Fruit fly (Drosophila melanogaster): ENCODE results near the gene Dpck.

The Dpck gene

dm6 chr3R:7112977-7113376, 31.0 kb downstream of the Dpck start:
- TF ChIP-seq CG18476 (GFP tag; optimal IDR thresholded peaks at IDR 0.05) (no peak), Deaf1 (tag; optimal IDR thresholded peaks at IDR 0.05) (peak; percentile 47), cg (GFP tag; optimal IDR thresholded peaks at IDR 0.05) (peak; percentile 35), vfl (GFP tag; optimal IDR thresholded peaks at IDR 0.05) (no peak), z (GFP tag; IDR thresholded peaks at IDR 0.05) (peak; percentile 72; the same call in 2 of the 3 replicates), CG12769 (tag; optimal IDR thresholded peaks at IDR 0.05) (peak; percentile 82), cwo (GFP tag; optimal IDR thresholded peaks at IDR 0.05) (peak; percentile 5), Pdp1 (GFP tag; optimal IDR thresholded peaks at IDR 0.05) (peak in 1 of 2 experiments; percentile 75)

dm6 chr3R:7116511-7116910, 34.5 kb downstream of the Dpck start:
- no peak for TF ChIP-seq Pdp1 (GFP tag; optimal IDR thresholded peaks at IDR 0.05)
- TF ChIP-seq amos (GFP tag; IDR thresholded peaks at IDR 0.05; ENCODE audit: partially characterized antibody), result peak; percentile 15; the same call in 1 of the 2 replicates
- TF ChIP-seq z (GFP tag; IDR thresholded peaks at IDR 0.05), result peak; percentile 80
- TF ChIP-seq Ets65A (GFP tag), result peak; percentile 61
- TF ChIP-seq CG1603 (tag; optimal IDR thresholded peaks at IDR 0.05), result no peak
- TF ChIP-seq MTF-1 (GFP tag; optimal IDR thresholded peaks at IDR 0.05; ENCODE audit: borderline replicate concordance), result peak; percentile 99
- 0 out of 3 replicates have a peak, but pooled peaks have one; percentile 28 for TF ChIP-seq zen2 (GFP tag; IDR thresholded peaks at IDR 0.05; ENCODE audit: partially characterized antibody)
- peak; percentile 7 for TF ChIP-seq CG11504 (tag; optimal IDR thresholded peaks at IDR 0.05)

- TF ChIP-seq Neu2 (GFP tag; optimal IDR thresholded peaks at IDR 0.05; ENCODE audit: borderline replicate concordance) (no peak), CG13123 (GFP tag; optimal IDR thresholded peaks at IDR 0.05) (no peak), CG8478 (optimal IDR thresholded peaks at IDR 0.05) (no peak), CG12769 (tag; optimal IDR thresholded peaks at IDR 0.05) (peak; percentile 55), MTF-1 (GFP tag; optimal IDR thresholded peaks at IDR 0.05; ENCODE audit: borderline replicate concordance) (peak; percentile 98), CG12391 (tag; optimal IDR thresholded peaks at IDR 0.05) (no peak), CG11247 (GFP tag; IDR thresholded peaks at IDR 0.05) (no peak), exex (tag; optimal IDR thresholded peaks at IDR 0.05) (no peak), cwo (GFP tag; optimal IDR thresholded peaks at IDR 0.05) (no peak), yki (optimal IDR thresholded peaks at IDR 0.05) (no peak), esg (GFP tag; conservative IDR thresholded peaks at IDR 0.05) (no peak), pros (GFP tag; optimal IDR thresholded peaks at IDR 0.05) (no peak), CG14667 (GFP tag; IDR thresholded peaks at IDR 0.05) (no peak), CG17328 (GFP tag; IDR thresholded peaks at IDR 0.05) (no peak), CG15011 (GFP tag; optimal IDR thresholded peaks at IDR 0.05) (no peak), CG11093 (GFP tag; IDR thresholded peaks at IDR 0.05) (no peak), CG12236 (GFP tag; optimal IDR thresholded peaks at IDR 0.05) (no peak), D19B (GFP tag; optimal IDR thresholded peaks at IDR 0.05) (no peak), fu2 (GFP tag; optimal IDR thresholded peaks at IDR 0.05) (no peak), CG30431 (GFP tag; optimal IDR thresholded peaks at IDR 0.05) (no peak), CG6813 (GFP tag; optimal IDR thresholded peaks at IDR 0.05) (no peak), sd (tag; optimal IDR thresholded peaks at IDR 0.05) (peak; percentile 11), sim (GFP tag; IDR thresholded peaks at IDR 0.05) (no peak)
Observed at dm6 chr3R:7117590-7117989, 35.6 kb downstream of the Dpck start, which contains the start of gene Mlp84B. Gene Mlp84B, minus strand, starts transcription at chr3R:7117732.

Measured in whole organism, embryonic.